Fruit fly (Drosophila melanogaster) whole organism, embryonic: ENCODE results near the gene Grip91.
A peak's percentile ranks its signal among the peaks of the same experiment; 100 is the strongest.

Experiments used
- Ada2b ChIP-seq: fragments of 200-800 bp; sonication (Bioruptor generic); IDR thresholded peaks from 2 replicates; pipeline ENCODE4 v1.3.6; 2022; ENCODE audit warnings: missing biosample characterization, missing genetic modification characterization
- Atf6 ChIP-seq: fragments of 200-800 bp; sonication (Bioruptor generic); IDR thresholded peaks from 2 replicates; pipeline ENCODE4 v1.3.6; 2022; ENCODE audit warnings: missing biosample characterization, missing genetic modification characterization
- B-H2 ChIP-seq: fragments of 200-800 bp; sonication (Bioruptor generic); optimal IDR thresholded peaks from 2 replicates; lab custom pipeline; 2018; ENCODE audit warnings: missing biosample characterization, mild to moderate bottlenecking, missing genetic modification characterization
- Bdp1 ChIP-seq: fragments of 200-800 bp; sonication (Bioruptor generic); optimal IDR thresholded peaks from 3 replicates; lab custom pipeline; 2016; ENCODE audit warnings: missing biosample characterization, missing genetic modification characterization
- BtbVII ChIP-seq: fragments of 200-800 bp; sonication (Bioruptor generic); optimal IDR thresholded peaks from 3 replicates; lab custom pipeline; 2017; ENCODE audit warnings: missing biosample characterization, mild to moderate bottlenecking, missing genetic modification characterization
- CG10959 ChIP-seq: fragments of 200-800 bp; sonication (Bioruptor generic); IDR thresholded peaks from 2 replicates; pipeline ENCODE4 v1.3.6; 2022; ENCODE audit warnings: missing biosample characterization, missing genetic modification characterization
- CG11695 ChIP-seq: fragments of 200-800 bp; sonication (Bioruptor generic); IDR thresholded peaks from 3 replicates; pipeline ENCODE4 v1.3.6; 2022; ENCODE audit warnings: missing biosample characterization, missing genetic modification characterization
- CG11696 ChIP-seq: fragments of 200-800 bp; sonication (Bioruptor generic); IDR thresholded peaks from 2 replicates; pipeline ENCODE4 v1.3.6; 2022; ENCODE audit warnings: missing biosample characterization, missing genetic modification characterization
- CG11723 ChIP-seq: fragments of 200-800 bp; sonication (Bioruptor generic); optimal IDR thresholded peaks from 2 replicates; lab custom pipeline; 2017; ENCODE audit warnings: missing biosample characterization, mild to moderate bottlenecking, missing genetic modification characterization
- CG12071 ChIP-seq: fragments of 200-800 bp; sonication (Bioruptor generic); optimal IDR thresholded peaks from 3 replicates; lab custom pipeline; 2018; ENCODE audit warnings: missing biosample characterization, mild to moderate bottlenecking, missing genetic modification characterization
- CG12391 ChIP-seq: fragments of 200-800 bp; sonication (Bioruptor generic); optimal IDR thresholded peaks from 3 replicates; lab custom pipeline; 2018; ENCODE audit warnings: missing biosample characterization, mild to moderate bottlenecking, missing genetic modification characterization, moderate library complexity
- CG13775 ChIP-seq: fragments of 200-800 bp; sonication (Bioruptor generic); optimal IDR thresholded peaks from 3 replicates; lab custom pipeline; 2017; ENCODE audit warnings: missing biosample characterization, mild to moderate bottlenecking, missing genetic modification characterization
- CG14014 ChIP-seq: fragments of 200-800 bp; sonication (Bioruptor generic); IDR thresholded peaks from 2 replicates; pipeline ENCODE4 v1.3.6; 2022; ENCODE audit warnings: missing biosample characterization, missing genetic modification characterization
- CG15514 ChIP-seq: fragments of 200-800 bp; sonication (Bioruptor generic); optimal IDR thresholded peaks from 3 replicates; lab custom pipeline; 2017; ENCODE audit warnings: missing biosample characterization, missing genetic modification characterization, mild to moderate bottlenecking, moderate library complexity, missing genetic modification reagents
- CG16779 ChIP-seq: fragments of 200-800 bp; sonication (Bioruptor generic); IDR thresholded peaks from 2 replicates; pipeline ENCODE4 v1.3.6; 2022; ENCODE audit warnings: missing biosample characterization, missing genetic modification characterization
- CG18599 ChIP-seq: fragments of 200-800 bp; sonication (Bioruptor generic); optimal IDR thresholded peaks from 3 replicates; lab custom pipeline; 2017; ENCODE audit warnings: missing biosample characterization, missing genetic modification characterization, mild to moderate bottlenecking, moderate library complexity, missing genetic modification reagents
- CG31365 ChIP-seq: fragments of 200-800 bp; sonication (Bioruptor generic); optimal IDR thresholded peaks from 2 replicates; lab custom pipeline; 2018; ENCODE audit warnings: missing biosample characterization, mild to moderate bottlenecking, missing genetic modification characterization
- CG32532 ChIP-seq: fragments of 200-800 bp; sonication (Bioruptor generic); IDR thresholded peaks from 2 replicates; pipeline ENCODE4 v1.3.6; 2022; ENCODE audit warnings: missing biosample characterization, missing genetic modification characterization
- CG32767 ChIP-seq: fragments of 200-800 bp; sonication (Bioruptor generic); IDR thresholded peaks from 2 replicates; pipeline ENCODE4 v1.3.6; 2022; ENCODE audit warnings: missing biosample characterization, missing genetic modification characterization
- CG4424 ChIP-seq: fragments of 200-800 bp; sonication (Bioruptor generic); optimal IDR thresholded peaks from 3 replicates; lab custom pipeline; 2016; ENCODE audit warnings: missing biosample characterization, missing genetic modification characterization
- CG6254 ChIP-seq: fragments of 200-800 bp; sonication (Bioruptor generic); optimal IDR thresholded peaks from 3 replicates; lab custom pipeline; 2017; ENCODE audit warnings: mild to moderate bottlenecking, missing biosample characterization, missing genetic modification reagents, missing genetic modification characterization
- CG7745 ChIP-seq: fragments of 200-800 bp; sonication (Bioruptor generic); optimal IDR thresholded peaks from 2 replicates; lab custom pipeline; 2018; ENCODE audit warnings: missing biosample characterization, mild to moderate bottlenecking, missing genetic modification characterization, moderate library complexity
- CrebB ChIP-seq: fragments of 200-800 bp; sonication (Bioruptor generic); optimal IDR thresholded peaks from 3 replicates; lab custom pipeline; 2018; ENCODE audit warnings: missing biosample characterization, mild to moderate bottlenecking, missing genetic modification characterization
- Dek ChIP-seq: fragments of 200-800 bp; sonication (Bioruptor generic); optimal IDR thresholded peaks from 3 replicates; lab custom pipeline; 2019; ENCODE audit warnings: missing biosample characterization, mild to moderate bottlenecking, missing genetic modification characterization, moderate library complexity
- Drgx ChIP-seq: fragments of 200-800 bp; sonication (Bioruptor generic); IDR thresholded peaks from 2 replicates; pipeline ENCODE4 v1.3.6; 2022; ENCODE audit warnings: missing biosample characterization, missing genetic modification characterization
- ERR ChIP-seq: fragments of 200-800 bp; sonication (Bioruptor generic); optimal IDR thresholded peaks from 2 replicates; lab custom pipeline; 2016; ENCODE audit warnings: missing biosample characterization, missing genetic modification characterization
- Eip74EF ChIP-seq, 2 experiments: fragments of 200-800 bp in 1 of 2; fragments of >200 bp in 1 of 2; sonication (Bioruptor generic) in 1 of 2; optimal IDR thresholded peaks; 2 replicates each; lab custom pipeline; 2017 to 2019; ENCODE audit warnings: missing biosample characterization in 2 of 2, missing genetic modification characterization in 2 of 2, mild to moderate bottlenecking in 1 of 2, moderate library complexity in 1 of 2
- Fer1 ChIP-seq: fragments of 200-800 bp; sonication (Bioruptor generic); optimal IDR thresholded peaks from 2 replicates; lab custom pipeline; 2017; ENCODE audit warnings: missing biosample characterization, mild to moderate bottlenecking, missing genetic modification characterization
- Hr51 ChIP-seq, 2 experiments: fragments of 200-800 bp; sonication (Bioruptor generic); optimal IDR thresholded peaks; 2 replicates in 1 of 2; 3 replicates in 1 of 2; lab custom pipeline; 2016 to 2018; ENCODE audit warnings: missing biosample characterization in 2 of 2, missing genetic modification characterization in 2 of 2, mild to moderate bottlenecking in 1 of 2, moderate library complexity in 1 of 2
- NC2α ChIP-seq: fragments of 200-800 bp; sonication (Bioruptor generic); optimal IDR thresholded peaks from 2 replicates; lab custom pipeline; 2016; ENCODE audit warnings: missing biosample characterization, missing genetic modification characterization
- Ptx1 ChIP-seq: fragments of 200-800 bp; sonication (Bioruptor generic); IDR thresholded peaks from 2 replicates; pipeline ENCODE4 v1.3.6; 2022; ENCODE audit warnings: missing biosample characterization, missing genetic modification characterization
- abd-A ChIP-seq: fragments of 200-800 bp; sonication (Bioruptor generic); optimal IDR thresholded peaks from 3 replicates; lab custom pipeline; 2019; ENCODE audit warnings: missing biosample characterization, mild to moderate bottlenecking, missing genetic modification characterization, moderate library complexity
- ara ChIP-seq: fragments of 200-800 bp; sonication (Bioruptor generic); IDR thresholded peaks from 2 replicates; pipeline ENCODE4 v1.3.6; 2022; ENCODE audit warnings: missing biosample characterization, missing genetic modification characterization
- ato ChIP-seq: fragments of 200-800 bp; sonication (Bioruptor generic); IDR thresholded peaks from 2 replicates; pipeline ENCODE4 v1.3.6; 2022; ENCODE audit warnings: missing biosample characterization, missing genetic modification characterization; ENCODE audit not compliant: partially characterized antibody
- bigmax ChIP-seq: fragments of 200-800 bp; sonication (Bioruptor generic); optimal IDR thresholded peaks from 2 replicates; lab custom pipeline; 2018; ENCODE audit warnings: missing biosample characterization, mild to moderate bottlenecking, missing genetic modification characterization
- br ChIP-seq: fragments of >200 bp; optimal IDR thresholded peaks from 2 replicates; lab custom pipeline; 2017
- btn ChIP-seq: fragments of 200-800 bp; sonication (Bioruptor generic); optimal IDR thresholded peaks from 2 replicates; lab custom pipeline; 2016; ENCODE audit warnings: missing biosample characterization, missing genetic modification characterization
- cad ChIP-seq: fragments of >200 bp; optimal IDR thresholded peaks from 2 replicates; lab custom pipeline; 2017; ENCODE audit warnings: missing biosample characterization, missing genetic modification characterization
- chif ChIP-seq, 2 experiments: fragments of 200-800 bp; sonication (Bioruptor generic); optimal IDR thresholded peaks; 3 replicates each; lab custom pipeline; 2016; ENCODE audit warnings: missing biosample characterization in 2 of 2, missing genetic modification characterization in 2 of 2
- h ChIP-seq: fragments of >200 bp; optimal IDR thresholded peaks from 2 replicates; lab custom pipeline; 2017
- hkb ChIP-seq, 2 experiments: fragments of 200-800 bp in 1 of 2; fragments of >200 bp in 1 of 2; sonication (Bioruptor generic) in 1 of 2; IDR thresholded peaks in 1 of 2; optimal IDR thresholded peaks in 1 of 2; 2 replicates each; pipeline versions ENCODE4 v1.3.6 to Lab custom; 2017 to 2022; ENCODE audit warnings: missing biosample characterization in 1 of 2, missing genetic modification characterization in 1 of 2
- lilli ChIP-seq: fragments of 200-800 bp; sonication (Bioruptor generic); optimal IDR thresholded peaks from 3 replicates; lab custom pipeline; 2016; ENCODE audit warnings: missing biosample characterization, missing genetic modification characterization
- nau ChIP-seq: fragments of 200-800 bp; sonication (Bioruptor generic); optimal IDR thresholded peaks from 3 replicates; lab custom pipeline; 2017; ENCODE audit warnings: missing biosample characterization, mild to moderate bottlenecking, missing genetic modification characterization, missing genetic modification reagents
- nmo ChIP-seq: fragments of 200-800 bp; sonication (Bioruptor generic); optimal IDR thresholded peaks from 2 replicates; lab custom pipeline; 2018; ENCODE audit warnings: missing biosample characterization, mild to moderate bottlenecking, missing genetic modification characterization, moderate library complexity
- nom ChIP-seq: fragments of 200-800 bp; sonication (Bioruptor generic); optimal IDR thresholded peaks from 2 replicates; lab custom pipeline; 2017; ENCODE audit warnings: missing biosample characterization, missing genetic modification characterization, mild to moderate bottlenecking, moderate library complexity, missing genetic modification reagents
- pros ChIP-seq: fragments of 200-800 bp; sonication (Bioruptor generic); optimal IDR thresholded peaks from 3 replicates; lab custom pipeline; 2019; ENCODE audit warnings: missing biosample characterization, mild to moderate bottlenecking, missing genetic modification characterization, moderate library complexity
- row ChIP-seq: fragments of 200-800 bp; sonication (Bioruptor generic); IDR thresholded peaks from 3 replicates; pipeline ENCODE4 v1.3.6; 2022; ENCODE audit warnings: missing biosample characterization, missing genetic modification characterization
- scrt ChIP-seq: fragments of 200-800 bp; sonication (Bioruptor generic); optimal IDR thresholded peaks from 2 replicates; lab custom pipeline; 2018; ENCODE audit warnings: missing biosample characterization, mild to moderate bottlenecking, missing genetic modification characterization, moderate library complexity
- sima ChIP-seq: fragments of 200-800 bp; sonication (Bioruptor generic); optimal IDR thresholded peaks from 2 replicates; lab custom pipeline; 2016; ENCODE audit warnings: missing biosample characterization, missing genetic modification characterization
- tup ChIP-seq: fragments of 200-800 bp; sonication (Bioruptor generic); optimal IDR thresholded peaks from 2 replicates; lab custom pipeline; 2016; ENCODE audit warnings: missing biosample characterization, mild to moderate bottlenecking, missing genetic modification characterization, moderate library complexity

The Grip91 gene

DNA sequence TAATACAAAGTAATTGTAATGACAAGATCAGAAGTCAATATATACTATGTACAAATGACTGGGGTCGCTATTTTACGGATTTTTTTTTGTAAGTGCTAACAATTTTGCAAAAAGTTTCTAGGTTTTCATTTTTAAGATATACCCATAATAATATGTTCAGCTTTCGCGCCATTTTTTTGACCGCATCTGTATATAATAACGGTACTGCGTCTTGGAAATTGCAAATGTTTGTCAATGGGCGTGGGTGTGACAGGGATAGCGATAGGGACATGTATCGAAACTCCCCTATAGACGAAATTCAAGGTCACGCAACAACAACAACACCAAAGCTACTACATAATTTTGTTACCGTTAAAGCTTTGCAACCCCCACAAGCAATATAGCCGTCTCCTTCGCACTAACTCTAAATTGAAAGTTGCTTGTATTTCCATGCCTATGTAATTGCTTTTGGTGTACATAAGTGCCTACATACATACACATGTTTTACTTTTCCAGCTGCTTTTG is 8.1 kb upstream of the Grip91 start (continued):
- TF ChIP-seq chif (GFP tag; optimal IDR thresholded peaks at IDR 0.05; lab: Kevin White, UChicago) (no peak), nmo (GFP tag; lab: Kevin White, UChicago) (no peak), sima (GFP tag; lab: Kevin White, UChicago) (no peak), CG32532 (peak; percentile 25; the same call in 1 of the 2 replicates), Ada2b (GFP tag; lab: Robert Waterston, UW) (no peak), CG13775 (GFP tag; lab: Kevin White, UChicago) (no peak), hkb (optimal IDR thresholded peaks at IDR 0.05; lab: Kevin White, UChicago) (no peak), hkb (GFP tag; IDR thresholded peaks at IDR 0.05; lab: Robert Waterston, UW) (0 out of 2 replicates have a peak, but pooled peaks have one; percentile 11), CG31365 (tag; lab: Kevin White, UChicago) (no peak), CG32767 (GFP tag; lab: Robert Waterston, UW) (no peak), row (GFP tag; lab: Robert Waterston, UW) (0 out of 3 replicates have a peak, but pooled peaks have one; percentile 18), btn (no peak), CG7745 (tag; lab: Kevin White, UChicago) (no peak), CG12071 (GFP tag; lab: Kevin White, UChicago) (no peak), Atf6 (GFP tag; lab: Robert Waterston, UW) (no peak), h (lab: Kevin White, UChicago) (no peak), Fer1 (GFP tag; lab: Kevin White, UChicago) (peak; percentile 19), BtbVII (GFP tag; lab: Kevin White, UChicago) (peak; percentile 32), pros (no peak), CG11723 (GFP tag; lab: Kevin White, UChicago) (no peak), ato (no peak), CG12391 (tag; lab: Kevin White, UChicago) (peak; percentile 10), Drgx (no peak), nau (no peak), B-H2 (GFP tag; lab: Kevin White, UChicago) (no peak), ERR (peak; percentile 74), CG18599 (GFP tag; lab: Kevin White, UChicago) (peak; percentile 15), CG4424 (GFP tag; lab: Kevin White, UChicago) (no peak), ara (no peak), Bdp1 (no peak), CrebB (tag; lab: Kevin White, UChicago) (no peak), abd-A (tag; lab: Kevin White, UChicago) (peak; percentile 71), bigmax (GFP tag; lab: Kevin White, UChicago) (no peak), CG14014 (GFP tag; lab: Robert Waterston, UW) (0 out of 2 replicates have a peak, but pooled peaks have one; percentile 25), scrt (peak; percentile 4), nom (no peak), CG11695 (GFP tag; lab: Robert Waterston, UW) (0 out of 3 replicates have a peak, but pooled peaks have one; percentile 12), Eip74EF (GFP tag; optimal IDR thresholded peaks at IDR 0.05; lab: Kevin White, UChicago) (no peak), br (lab: Kevin White, UChicago) (no peak), NC2α (GFP tag; lab: Kevin White, UChicago) (no peak), cad (GFP tag; lab: Kevin White, UChicago) (no peak), CG16779 (GFP tag; lab: Robert Waterston, UW) (no peak), tup (GFP tag; lab: Kevin White, UChicago) (no peak), CG10959 (GFP tag; lab: Robert Waterston, UW) (no peak), Hr51 (GFP tag; optimal IDR thresholded peaks at IDR 0.05; lab: Kevin White, UChicago) (peak in 1 of 2 experiments; percentile 0), lilli (GFP tag; lab: Kevin White, UChicago) (peak; percentile 29), Dek (no peak), CG11696 (peak; percentile 55; the same call in 1 of the 2 replicates), CG6254 (GFP tag; lab: Kevin White, UChicago) (no peak), CG15514 (GFP tag; lab: Kevin White, UChicago) (peak; percentile 32), Ptx1 (GFP tag; lab: Robert Waterston, UW) (no peak)
